Fruit fly (Drosophila melanogaster) whole organism, embryonic: Measurements from ENCODE around the gene Vti1b.

Experiments
- CG10462 ChIP-seq: fragments of 200-800 bp; sonication (Bioruptor generic); optimal IDR thresholded peaks from 2 replicates; lab custom pipeline; 2016; ENCODE audit warnings: missing biosample characterization, missing genetic modification characterization
- CG2712 ChIP-seq: fragments of 200-800 bp; optimal IDR thresholded peaks from 3 replicates; lab custom pipeline; 2019; ENCODE audit warnings: missing biosample characterization, mild to moderate bottlenecking, missing genetic modification characterization, moderate library complexity
- CG33557 ChIP-seq: fragments of 200-800 bp; sonication (Bioruptor generic); optimal IDR thresholded peaks from 2 replicates; lab custom pipeline; 2019; ENCODE audit warnings: missing biosample characterization, mild to moderate bottlenecking, missing genetic modification characterization, moderate library complexity
- CG4854 ChIP-seq: fragments of 200-800 bp; sonication (Bioruptor generic); optimal IDR thresholded peaks from 2 replicates; lab custom pipeline; 2016; ENCODE audit warnings: missing biosample characterization, missing genetic modification characterization, inconsistent platforms
- Dip3 ChIP-seq: fragments of 200-800 bp; sonication (Bioruptor generic); optimal IDR thresholded peaks from 3 replicates; lab custom pipeline; 2016; ENCODE audit warnings: missing biosample characterization, missing genetic modification characterization
- ash1 ChIP-seq: fragments of 200-800 bp; sonication (Bioruptor generic); optimal IDR thresholded peaks from 2 replicates; lab custom pipeline; 2018; ENCODE audit warnings: missing biosample characterization, mild to moderate bottlenecking, missing genetic modification characterization
- pum ChIP-seq: fragments of 200-800 bp; sonication (Bioruptor generic); optimal IDR thresholded peaks from 2 replicates; lab custom pipeline; 2016; ENCODE audit warnings: missing biosample characterization, missing genetic modification characterization

DNA sequence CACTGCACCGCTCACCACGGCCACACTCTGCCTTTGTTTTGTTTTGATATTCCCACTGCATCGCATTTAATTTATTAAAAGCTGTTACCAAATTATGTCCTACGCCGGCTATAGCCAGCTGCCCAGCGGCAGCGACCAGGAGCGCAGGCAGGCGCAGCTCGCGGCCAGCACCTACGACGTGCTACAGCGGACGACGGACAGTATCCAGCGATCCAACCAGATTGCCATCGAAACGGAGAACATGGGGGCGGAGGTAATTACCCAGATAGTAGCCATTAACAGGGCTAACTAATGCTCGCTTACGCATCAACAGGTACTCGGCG is 2.9 kb downstream of the Vti1b start:
- TF ChIP-seq ash1 (no peak), Dip3 (GFP tag; lab: Kevin White, UChicago) (no peak), CG2712 (tag; lab: Kevin White, UChicago) (no peak), CG4854 (GFP tag; lab: Kevin White, UChicago) (no peak), pum (GFP tag; lab: Kevin White, UChicago) (no peak), CG10462 (GFP tag; lab: Kevin White, UChicago) (no peak), CG33557 (no peak)
